Worm (Caenorhabditis elegans) whole organism, L1 larva: ENCODE results near the gene dcn-1.

Experiments used
- C16A3.4 ChIP-seq: fragments of 150-350 bp; optimal IDR thresholded peaks from 2 replicates; lab custom pipeline; 2014; ENCODE audit warnings: missing biosample characterization, missing genetic modification characterization
- alr-1 ChIP-seq: fragments of 200-800 bp; sonication (Bioruptor generic); optimal IDR thresholded peaks from 2 replicates; lab custom pipeline; 2018; ENCODE audit warnings: borderline replicate concordance, mild to moderate bottlenecking, missing genetic modification characterization, missing compliant biosample characterization
- ama-1 ChIP-seq: fragments of 150-350 bp; optimal IDR thresholded peaks from 2 replicates; lab custom pipeline; 2014
- ceh-90 ChIP-seq: sonication (generic microtip); optimal IDR thresholded peaks from 2 replicates; lab custom pipeline; 2016; ENCODE audit warnings: missing genetic modification characterization, missing compliant biosample characterization
- ces-1 ChIP-seq: fragments of 150-350 bp; optimal IDR thresholded peaks from 2 replicates; lab custom pipeline; 2014; ENCODE audit warnings: missing biosample characterization, missing genetic modification reagents, missing genetic modification characterization
- dpl-1 ChIP-seq, 3 experiments: fragments of 150-350 bp in 2 of 3; sonication (generic microtip) in 1 of 3; optimal IDR thresholded peaks; 2 replicates each; lab custom pipeline; 2014 to 2017; ENCODE audit warnings: missing biosample characterization in 3 of 3, missing genetic modification characterization in 3 of 3, missing genetic modification reagents in 3 of 3
- dsc-1 ChIP-seq: sonication (generic microtip); optimal IDR thresholded peaks from 2 replicates; lab custom pipeline; 2016; ENCODE audit warnings: mild to moderate bottlenecking, missing genetic modification characterization, missing compliant biosample characterization
- efl-1 ChIP-seq, 4 experiments: fragments of 150-350 bp; optimal IDR thresholded peaks in 3 of 4; peaks in 1 of 4; 1 replicate in 1 of 4; 2 replicates in 3 of 4; lab custom pipeline; 2014; ENCODE audit warnings: missing biosample characterization in 2 of 4, missing genetic modification characterization in 2 of 4, missing genetic modification reagents in 2 of 4
- egl-13 ChIP-seq: sonication (generic microtip); optimal IDR thresholded peaks from 2 replicates; lab custom pipeline; 2016; ENCODE audit warnings: missing genotype, missing genetic modification reagents, missing genetic modification characterization, missing compliant biosample characterization
- elt-2 ChIP-seq: sonication (generic microtip); optimal IDR thresholded peaks from 2 replicates; lab custom pipeline; 2016; ENCODE audit warnings: missing genetic modification characterization, mild to moderate bottlenecking, inconsistent platforms, missing compliant biosample characterization, missing genetic modification reagents
- fkh-8 ChIP-seq: sonication (generic microtip); optimal IDR thresholded peaks from 2 replicates; lab custom pipeline; 2016; ENCODE audit warnings: mild to moderate bottlenecking, missing genetic modification characterization, missing compliant biosample characterization
- hlh-4 ChIP-seq: sonication (generic microtip); optimal IDR thresholded peaks from 2 replicates; lab custom pipeline; 2016; ENCODE audit warnings: mild to moderate bottlenecking, missing genetic modification characterization, missing compliant biosample characterization
- isw-1 ChIP-seq: fragments of 200-800 bp; sonication (Bioruptor generic); IDR thresholded peaks from 2 replicates; pipeline ENCODE4 v1.3.6; 2022; ENCODE audit warnings: missing genetic modification characterization, missing compliant biosample characterization
- jun-1 ChIP-seq: fragments of 150-350 bp; optimal IDR thresholded peaks from 2 replicates; lab custom pipeline; 2014; ENCODE audit warnings: missing biosample characterization, missing genetic modification reagents, missing genetic modification characterization
- lin-13 ChIP-seq: fragments of 150-350 bp; optimal IDR thresholded peaks from 2 replicates; lab custom pipeline; 2014; ENCODE audit warnings: missing biosample characterization, missing genetic modification reagents, missing genetic modification characterization
- lin-14 ChIP-seq: fragments of 200-800 bp; sonication (Bioruptor generic); optimal IDR thresholded peaks from 2 replicates; lab custom pipeline; 2018; ENCODE audit warnings: mild to moderate bottlenecking, missing genetic modification characterization, moderate library complexity, missing compliant biosample characterization
- lin-15B ChIP-seq: fragments of 150-350 bp; sonication (generic microtip); optimal IDR thresholded peaks from 3 replicates; lab custom pipeline; 2014; ENCODE audit warnings: missing biosample characterization, missing genetic modification characterization
- lin-35 ChIP-seq, 2 experiments: fragments of 150-350 bp; optimal IDR thresholded peaks; 2 replicates each; lab custom pipeline; 2014; ENCODE audit warnings: missing biosample characterization in 2 of 2, missing genetic modification characterization in 2 of 2, missing genetic modification reagents in 2 of 2
- lin-39 ChIP-seq: fragments of 150-350 bp; optimal IDR thresholded peaks from 2 replicates; lab custom pipeline; 2014; ENCODE audit warnings: missing biosample characterization, missing genetic modification reagents, missing genetic modification characterization
- lsy-2 ChIP-seq, 2 experiments: fragments of 150-350 bp; optimal IDR thresholded peaks; 2 replicates each; lab custom pipeline; 2014; ENCODE audit warnings: missing biosample characterization in 2 of 2, missing genetic modification characterization in 2 of 2
- mdl-1 ChIP-seq, 2 experiments: fragments of 150-350 bp; optimal IDR thresholded peaks; 2 replicates each; lab custom pipeline; 2014 to 2017; ENCODE audit warnings: missing biosample characterization in 2 of 2, missing genetic modification characterization in 2 of 2, inconsistent platforms in 1 of 2
- mef-2 ChIP-seq: fragments of 150-350 bp; optimal IDR thresholded peaks from 2 replicates; lab custom pipeline; 2014; ENCODE audit warnings: missing biosample characterization, missing genetic modification characterization
- mep-1 ChIP-seq: fragments of 150-350 bp; optimal IDR thresholded peaks from 2 replicates; lab custom pipeline; 2014; ENCODE audit warnings: missing biosample characterization, missing genetic modification characterization
- nhr-20 ChIP-seq: sonication (generic microtip); optimal IDR thresholded peaks from 2 replicates; lab custom pipeline; 2016; ENCODE audit warnings: mild to moderate bottlenecking, missing genetic modification characterization, missing compliant biosample characterization
- nhr-71 ChIP-seq: sonication (generic microtip); optimal IDR thresholded peaks from 2 replicates; lab custom pipeline; 2016; ENCODE audit warnings: mild to moderate bottlenecking, missing genetic modification characterization, moderate library complexity, missing compliant biosample characterization
- pqm-1 ChIP-seq: sonication (generic microtip); optimal IDR thresholded peaks from 3 replicates; lab custom pipeline; 2017; ENCODE audit warnings: missing biosample characterization, missing genetic modification characterization
- rnt-1 ChIP-seq: sonication (generic microtip); optimal IDR thresholded peaks from 2 replicates; lab custom pipeline; 2016; ENCODE audit warnings: mild to moderate bottlenecking, missing genetic modification characterization, moderate library complexity, missing compliant biosample characterization
- sptf-1 ChIP-seq: fragments of 150-350 bp; optimal IDR thresholded peaks from 2 replicates; lab custom pipeline; 2014; ENCODE audit warnings: missing biosample characterization, missing genetic modification characterization
- sup-37 ChIP-seq: fragments of 200-800 bp; sonication (Bioruptor generic); optimal IDR thresholded peaks from 2 replicates; lab custom pipeline; 2018; ENCODE audit warnings: mild to moderate bottlenecking, missing genetic modification characterization, missing compliant biosample characterization
- unc-130 ChIP-seq: fragments of 150-350 bp; optimal IDR thresholded peaks from 2 replicates; lab custom pipeline; 2017; ENCODE audit warnings: missing biosample characterization, missing genetic modification characterization, inconsistent platforms
- xbp-1 ChIP-seq: sonication (generic microtip); optimal IDR thresholded peaks from 2 replicates; lab custom pipeline; 2016; ENCODE audit warnings: missing genetic modification characterization, missing compliant biosample characterization
- ztf-11 ChIP-seq, 2 experiments: sonication (generic microtip); optimal IDR thresholded peaks; 2 replicates each; lab custom pipeline; 2016 to 2017; ENCODE audit warnings: missing genetic modification characterization in 2 of 2, missing biosample characterization in 1 of 2, missing compliant biosample characterization in 1 of 2
- ztf-4 ChIP-seq: fragments of 150-350 bp; optimal IDR thresholded peaks from 2 replicates; lab custom pipeline; 2014; ENCODE audit warnings: missing biosample characterization, missing genetic modification characterization

The dcn-1 gene

ce11 chrIII:4349799-4350198 lies 36.1 kb downstream of the dcn-1 start, which contains the start of gene B0285.6:
TSS of gene B0285.6 (plus strand) at chrIII:4350099.
- no peak for TF ChIP-seq ces-1 (GFP tag; lab: Kevin White, UChicago)
- TF ChIP-seq isw-1 = no peak
- no peak for TF ChIP-seq ztf-11 (tag; optimal IDR thresholded peaks at IDR 0.05; lab: Kevin White, UChicago)
- TF ChIP-seq hlh-4 (tag; lab: Kevin White, UChicago) = no peak
- TF ChIP-seq ztf-4 (tag; lab: Kevin White, UChicago) = no peak
- no peak for TF ChIP-seq sptf-1 (tag; lab: Kevin White, UChicago)
- no peak for TF ChIP-seq jun-1 (tag; lab: Kevin White, UChicago)
- no peak for TF ChIP-seq ceh-90
- no peak for TF ChIP-seq lin-14 (GFP tag; lab: Kevin White, UChicago)
- no peak for TF ChIP-seq xbp-1 (tag; lab: Kevin White, UChicago)
- TF ChIP-seq ama-1 = no peak
- no peak for TF ChIP-seq mep-1 (tag; lab: Kevin White, UChicago)
- no peak for TF ChIP-seq lin-35 (GFP tag; optimal IDR thresholded peaks at IDR 0.05; lab: Kevin White, UChicago)
- TF ChIP-seq mef-2 (tag; lab: Kevin White, UChicago) = no peak
- no peak for TF ChIP-seq pqm-1 (tag; lab: Kevin White, UChicago)
- TF ChIP-seq sup-37 = no peak
- no peak for TF ChIP-seq C16A3.4 (tag; lab: Kevin White, UChicago)
- TF ChIP-seq dsc-1 = no peak

- no peak for TF ChIP-seq egl-13 (tag; lab: Kevin White, UChicago)
- TF ChIP-seq fkh-8 (tag; lab: Kevin White, UChicago) = no peak
- TF ChIP-seq nhr-20 (tag; lab: Kevin White, UChicago) = no peak
- TF ChIP-seq lin-15B (tag; lab: Kevin White, UChicago) = no peak
- TF ChIP-seq efl-1 (optimal IDR thresholded peaks at IDR 0.05; lab: Kevin White, UChicago) = no peak
- peak in 1 of 2 experiments; percentile 55 for TF ChIP-seq efl-1 (GFP tag; optimal IDR thresholded peaks at IDR 0.05 in 1 of 2; lab: Kevin White, UChicago)
- TF ChIP-seq dpl-1 (GFP tag; optimal IDR thresholded peaks at IDR 0.05; lab: Kevin White, UChicago) = no peak
These were observed 42.7 kb downstream of the dcn-1 start, which contains the start of gene mnp-1 for ce11 chrIII:4356384-4356783. TSS of gene mnp-1 (plus strand) at chrIII:4356594.

DNA sequence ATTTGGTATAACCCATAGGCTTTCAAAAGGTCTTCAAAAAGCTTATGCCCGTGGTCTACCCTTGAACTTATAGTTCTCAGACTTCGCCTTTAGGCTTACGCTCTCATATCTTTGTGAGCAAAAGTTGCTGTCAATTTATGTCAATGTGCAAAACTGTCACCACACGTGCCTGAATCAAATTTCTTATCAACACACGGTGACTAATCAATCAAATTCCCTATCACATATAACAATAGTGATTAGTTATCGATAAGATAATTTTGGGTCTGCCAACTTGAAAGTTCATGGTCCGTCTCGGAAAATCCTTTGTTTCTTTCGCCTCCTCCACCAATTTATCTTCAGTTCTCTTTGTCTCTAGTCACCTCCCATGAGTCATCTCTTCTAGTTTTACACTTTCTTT lies 43.7 kb downstream of the dcn-1 start:
- TF ChIP-seq hlh-4 (tag; lab: Kevin White, UChicago) (no peak), elt-2 (tag; lab: Kevin White, UChicago) (peak; percentile 27)

ce11 chrIII:4358345-4358744 lies 44.6 kb downstream of the dcn-1 start:
- TF ChIP-seq unc-130 = peak; percentile 34
- no peak for TF ChIP-seq lin-13 (GFP tag; lab: Kevin White, UChicago)
- no peak for TF ChIP-seq lin-35 (GFP tag; optimal IDR thresholded peaks at IDR 0.05; lab: Kevin White, UChicago)
- peak; percentile 64 for TF ChIP-seq rnt-1 (tag; lab: Kevin White, UChicago)
- TF ChIP-seq alr-1 (tag; lab: Kevin White, UChicago) = no peak
- no peak for TF ChIP-seq elt-2 (tag; lab: Kevin White, UChicago)
- peak in 1 of 2 experiments; percentile 4 for TF ChIP-seq lsy-2 (tag; optimal IDR thresholded peaks at IDR 0.05; lab: Kevin White, UChicago)
- no peak for TF ChIP-seq lin-39 (tag; lab: Kevin White, UChicago)
- peak; percentile 49 for TF ChIP-seq nhr-71 (tag; lab: Kevin White, UChicago)
- TF ChIP-seq mdl-1 (tag; optimal IDR thresholded peaks at IDR 0.05; lab: Kevin White, UChicago) = peak in 1 of 2 experiments; percentile 7

DNA sequence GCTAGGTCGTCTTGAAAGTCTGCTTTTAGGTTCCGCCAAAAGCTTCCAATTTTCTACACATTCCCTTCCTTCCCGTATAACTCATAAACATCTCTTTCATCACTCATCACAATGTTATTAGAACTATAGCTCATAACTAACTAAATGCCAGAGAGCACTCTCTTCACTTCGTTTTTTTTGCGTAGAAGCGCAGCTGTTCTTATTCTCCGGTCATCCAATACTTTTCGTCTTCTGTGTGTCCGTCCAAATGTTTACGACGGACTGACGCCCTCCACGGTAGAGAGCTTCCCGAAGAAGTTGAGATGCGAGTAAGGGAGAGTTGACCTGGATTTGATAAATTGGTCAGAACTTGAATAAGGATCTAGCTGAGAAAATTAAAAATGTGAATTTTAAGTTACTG lies 45.5 kb downstream of the dcn-1 start:
- TF ChIP-seq lin-35 (GFP tag; optimal IDR thresholded peaks at IDR 0.05; lab: Kevin White, UChicago) (no peak), efl-1 (optimal IDR thresholded peaks at IDR 0.05; lab: Kevin White, UChicago) (no peak), efl-1 (GFP tag; optimal IDR thresholded peaks at IDR 0.05 in 1 of 2; lab: Kevin White, UChicago) (peak in 1 of 2 experiments; percentile 44), rnt-1 (tag; lab: Kevin White, UChicago) (peak; percentile 40), sup-37 (no peak), lin-14 (GFP tag; lab: Kevin White, UChicago) (peak; percentile 19)
